Worm (Caenorhabditis elegans) whole organism, L2 larva: ENCODE measurements around the gene Y82E9BR.19.

ENCODE experiments used
- C34F6.9 ChIP-seq: fragments of 150-350 bp; optimal IDR thresholded peaks from 2 replicates; lab custom pipeline; 2014; ENCODE audit warnings: missing biosample characterization, missing genetic modification characterization
- F13H6.1 ChIP-seq: sonication (generic microtip); optimal IDR thresholded peaks from 2 replicates; lab custom pipeline; 2016; ENCODE audit warnings: missing genetic modification characterization, missing compliant biosample characterization
- R02D3.7 ChIP-seq: fragments of 150-350 bp; optimal IDR thresholded peaks from 2 replicates; lab custom pipeline; 2014; ENCODE audit warnings: missing biosample characterization, missing genetic modification characterization
- ZK546.5 ChIP-seq: sonication (generic microtip); optimal IDR thresholded peaks from 2 replicates; lab custom pipeline; 2017; ENCODE audit warnings: missing biosample characterization, missing genetic modification characterization
- aly-2 ChIP-seq: fragments of 150-350 bp; optimal IDR thresholded peaks from 2 replicates; lab custom pipeline; 2014; ENCODE audit warnings: missing biosample characterization, missing genetic modification characterization
- ceh-82 ChIP-seq: fragments of 150-350 bp; optimal IDR thresholded peaks from 2 replicates; lab custom pipeline; 2014; ENCODE audit warnings: missing biosample characterization, missing genetic modification characterization
- dmd-4 ChIP-seq: sonication (generic microtip); optimal IDR thresholded peaks from 2 replicates; lab custom pipeline; 2017; ENCODE audit warnings: missing biosample characterization, missing genetic modification characterization
- egl-27 ChIP-seq: sonication (generic microtip); optimal IDR thresholded peaks from 3 replicates; lab custom pipeline; 2017; ENCODE audit warnings: missing biosample characterization, missing genetic modification reagents, missing genetic modification characterization
- elt-1 ChIP-seq: fragments of 150-350 bp; optimal IDR thresholded peaks from 2 replicates; lab custom pipeline; 2014; ENCODE audit warnings: missing biosample characterization, missing genetic modification characterization
- elt-3 ChIP-seq: sonication (generic microtip); optimal IDR thresholded peaks from 2 replicates; lab custom pipeline; 2017; ENCODE audit warnings: missing biosample characterization, missing genetic modification characterization
- fos-1 ChIP-seq: fragments of 150-350 bp; optimal IDR thresholded peaks from 2 replicates; lab custom pipeline; 2014; ENCODE audit warnings: missing biosample characterization, missing genetic modification characterization
- gmeb-1 ChIP-seq: fragments of 150-350 bp; optimal IDR thresholded peaks from 2 replicates; lab custom pipeline; 2014; ENCODE audit warnings: missing biosample characterization, missing genetic modification characterization
- lin-11 ChIP-seq: fragments of 150-350 bp; sonication (generic microtip); optimal IDR thresholded peaks from 2 replicates; lab custom pipeline; 2014; ENCODE audit warnings: missing biosample characterization, missing genetic modification characterization, inconsistent platforms, mixed read lengths
- lin-13 ChIP-seq: fragments of 150-350 bp; optimal IDR thresholded peaks from 2 replicates; lab custom pipeline; 2014; ENCODE audit warnings: missing biosample characterization, missing genetic modification reagents, missing genetic modification characterization
- lin-39 ChIP-seq: fragments of 150-350 bp; optimal IDR thresholded peaks from 2 replicates; lab custom pipeline; 2014; ENCODE audit warnings: missing biosample characterization, missing genetic modification reagents, missing genetic modification characterization
- lsy-2 ChIP-seq, 2 experiments: fragments of 150-350 bp in 1 of 2; sonication (generic microtip) in 1 of 2; optimal IDR thresholded peaks; 2 replicates each; lab custom pipeline; 2014 to 2017; ENCODE audit warnings: missing biosample characterization in 2 of 2, missing genetic modification characterization in 2 of 2
- mab-5 ChIP-seq: fragments of 150-350 bp; optimal IDR thresholded peaks from 2 replicates; lab custom pipeline; 2014; ENCODE audit warnings: missing biosample characterization, missing genetic modification characterization
- mbf-1 ChIP-seq: sonication (generic microtip); optimal IDR thresholded peaks from 2 replicates; lab custom pipeline; 2017; ENCODE audit warnings: missing biosample characterization, missing genetic modification characterization
- mdl-1 ChIP-seq, 2 experiments: fragments of 150-350 bp in 1 of 2; sonication (generic microtip) in 1 of 2; optimal IDR thresholded peaks; 2 replicates each; lab custom pipeline; 2017; ENCODE audit warnings: missing biosample characterization in 2 of 2, missing genetic modification characterization in 2 of 2
- nhr-10 ChIP-seq: sonication (generic microtip); optimal IDR thresholded peaks from 2 replicates; lab custom pipeline; 2017; ENCODE audit warnings: missing biosample characterization, missing genetic modification characterization
- nhr-11 ChIP-seq: fragments of 150-350 bp; optimal IDR thresholded peaks from 2 replicates; lab custom pipeline; 2014; ENCODE audit warnings: missing biosample characterization, missing genetic modification characterization
- nhr-12 ChIP-seq: fragments of 150-350 bp; optimal IDR thresholded peaks from 2 replicates; lab custom pipeline; 2014; ENCODE audit warnings: missing biosample characterization, missing genetic modification characterization
- nhr-129 ChIP-seq: fragments of 150-350 bp; optimal IDR thresholded peaks from 2 replicates; lab custom pipeline; 2014; ENCODE audit warnings: missing biosample characterization, missing genetic modification characterization
- nhr-21 ChIP-seq: fragments of 150-350 bp; optimal IDR thresholded peaks from 2 replicates; lab custom pipeline; 2014; ENCODE audit warnings: missing biosample characterization, missing genetic modification characterization
- nhr-23 ChIP-seq: fragments of 150-350 bp; optimal IDR thresholded peaks from 2 replicates; lab custom pipeline; 2014; ENCODE audit warnings: missing biosample characterization, missing genetic modification reagents, missing genetic modification characterization
- nhr-237 ChIP-seq: fragments of 150-350 bp; optimal IDR thresholded peaks from 2 replicates; lab custom pipeline; 2014; ENCODE audit warnings: missing biosample characterization, missing genetic modification characterization
- nhr-25 ChIP-seq: fragments of 150-350 bp; sonication (generic microtip); optimal IDR thresholded peaks from 3 replicates; lab custom pipeline; 2014; ENCODE audit warnings: missing biosample characterization, missing genetic modification characterization
- nhr-6 ChIP-seq: fragments of 150-350 bp; optimal IDR thresholded peaks from 2 replicates; lab custom pipeline; 2014; ENCODE audit warnings: missing biosample characterization, missing genetic modification characterization
- nhr-77 ChIP-seq: fragments of 150-350 bp; optimal IDR thresholded peaks from 2 replicates; lab custom pipeline; 2014; ENCODE audit warnings: missing biosample characterization, missing genetic modification characterization
- peb-1 ChIP-seq: fragments of 150-350 bp; optimal IDR thresholded peaks from 2 replicates; lab custom pipeline; 2014; ENCODE audit warnings: missing biosample characterization, missing genetic modification characterization
- sem-4 ChIP-seq: fragments of 150-350 bp; optimal IDR thresholded peaks from 2 replicates; lab custom pipeline; 2014; ENCODE audit warnings: missing biosample characterization, missing genetic modification reagents, missing genetic modification characterization
- skn-1 ChIP-seq: sonication (generic microtip); optimal IDR thresholded peaks from 2 replicates; lab custom pipeline; 2017; ENCODE audit warnings: missing biosample characterization, missing genetic modification characterization
- sma-9 ChIP-seq, 2 experiments: fragments of 150-350 bp in 1 of 2; sonication (generic microtip) in 1 of 2; optimal IDR thresholded peaks; 2 replicates each; lab custom pipeline; 2014 to 2016; ENCODE audit warnings: missing genetic modification characterization in 2 of 2, mild to moderate bottlenecking in 1 of 2, missing biosample characterization in 1 of 2, missing compliant biosample characterization in 1 of 2, missing genetic modification reagents in 1 of 2, moderate library complexity in 1 of 2
- snpc-4 ChIP-seq: fragments of 150-350 bp; optimal IDR thresholded peaks from 2 replicates; lab custom pipeline; 2014; ENCODE audit warnings: missing biosample characterization, missing genetic modification characterization
- unc-39 ChIP-seq: fragments of 150-350 bp; optimal IDR thresholded peaks from 2 replicates; lab custom pipeline; 2014; ENCODE audit warnings: missing biosample characterization, missing genetic modification characterization
- unc-55 ChIP-seq: fragments of 150-350 bp; sonication (generic microtip); optimal IDR thresholded peaks from 3 replicates; lab custom pipeline; 2014; ENCODE audit warnings: missing biosample characterization, missing genetic modification reagents, missing genetic modification characterization
- zag-1 ChIP-seq: fragments of 150-350 bp; optimal IDR thresholded peaks from 2 replicates; lab custom pipeline; 2014; ENCODE audit warnings: missing biosample characterization, missing genetic modification characterization
- ztf-11 ChIP-seq: sonication (generic microtip); optimal IDR thresholded peaks from 2 replicates; lab custom pipeline; 2017; ENCODE audit warnings: missing biosample characterization, missing genetic modification characterization
- ztf-4 ChIP-seq: fragments of 150-350 bp; optimal IDR thresholded peaks from 2 replicates; lab custom pipeline; 2014; ENCODE audit warnings: missing biosample characterization, missing genetic modification characterization

The Y82E9BR.19 gene

DNA sequence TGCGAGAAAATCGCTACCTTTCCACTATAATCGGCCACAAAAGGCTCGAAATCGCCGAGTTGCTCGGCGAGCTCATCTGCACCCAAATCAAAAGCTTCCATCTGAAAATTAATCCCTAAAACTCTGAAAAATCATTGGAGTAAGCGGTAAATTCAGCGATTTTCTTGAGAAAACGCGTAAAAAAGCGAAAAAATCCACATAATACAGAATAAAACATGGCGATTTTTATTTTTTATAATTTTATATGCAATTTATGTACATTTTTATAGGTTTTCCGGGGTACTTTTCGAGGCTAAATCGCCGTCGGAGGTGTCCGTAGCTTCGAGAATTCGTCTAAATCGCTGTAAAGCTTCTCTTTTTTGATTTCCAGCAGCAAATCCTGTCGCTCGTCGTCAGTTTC, at the start of gene Y82E9BR.19:
Gene Y82E9BR.19 (minus strand): TSS at position 101 of the 400 bp plus-strand sequence.
- TF ChIP-seq F13H6.1 (tag; lab: Kevin White, UChicago) (no peak), dmd-4 (tag; lab: Kevin White, UChicago) (no peak), mab-5 (tag; lab: Kevin White, UChicago) (no peak), snpc-4 (tag; lab: Kevin White, UChicago) (no peak), elt-3 (tag; lab: Kevin White, UChicago) (no peak), elt-1 (tag; lab: Kevin White, UChicago) (no peak), R02D3.7 (tag; lab: Kevin White, UChicago) (no peak), peb-1 (tag; lab: Kevin White, UChicago) (no peak), nhr-129 (tag; lab: Kevin White, UChicago) (no peak), fos-1 (no peak), nhr-6 (tag; lab: Kevin White, UChicago) (no peak), lin-13 (no peak)

DNA sequence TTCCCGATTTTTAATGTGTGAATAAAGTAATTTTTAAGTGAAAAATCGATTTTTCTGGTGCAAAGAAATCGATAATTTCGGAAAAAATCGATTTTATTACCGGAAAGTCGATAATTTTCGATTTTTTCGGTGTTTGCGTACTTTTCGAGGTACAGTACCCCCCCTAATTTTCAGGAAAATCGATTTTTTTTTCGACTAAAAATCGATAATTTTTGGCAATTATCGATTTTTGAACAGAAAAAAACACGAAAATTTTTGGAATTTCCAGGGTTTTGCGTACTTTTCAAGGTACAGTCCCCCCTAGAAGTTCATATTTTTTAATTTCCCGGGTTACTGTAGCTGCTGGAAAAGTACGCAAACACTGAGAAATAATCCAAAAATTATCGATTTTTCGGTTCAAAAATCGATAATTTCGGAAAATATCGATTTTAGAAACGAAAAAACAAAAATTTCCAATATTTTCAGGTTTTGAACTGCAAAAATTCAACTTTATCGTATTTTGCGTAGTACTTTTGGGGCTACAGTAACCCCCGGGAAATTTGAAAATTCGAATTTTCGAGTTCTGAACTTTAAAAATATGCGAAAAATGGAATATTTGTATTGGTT, 48.4 kb upstream of the Y82E9BR.19 start:
- TF ChIP-seq nhr-77 (tag; lab: Kevin White, UChicago), result no peak
- no peak for TF ChIP-seq aly-2 (tag; lab: Kevin White, UChicago)
- TF ChIP-seq lin-39 (tag; lab: Kevin White, UChicago), result no peak

DNA sequence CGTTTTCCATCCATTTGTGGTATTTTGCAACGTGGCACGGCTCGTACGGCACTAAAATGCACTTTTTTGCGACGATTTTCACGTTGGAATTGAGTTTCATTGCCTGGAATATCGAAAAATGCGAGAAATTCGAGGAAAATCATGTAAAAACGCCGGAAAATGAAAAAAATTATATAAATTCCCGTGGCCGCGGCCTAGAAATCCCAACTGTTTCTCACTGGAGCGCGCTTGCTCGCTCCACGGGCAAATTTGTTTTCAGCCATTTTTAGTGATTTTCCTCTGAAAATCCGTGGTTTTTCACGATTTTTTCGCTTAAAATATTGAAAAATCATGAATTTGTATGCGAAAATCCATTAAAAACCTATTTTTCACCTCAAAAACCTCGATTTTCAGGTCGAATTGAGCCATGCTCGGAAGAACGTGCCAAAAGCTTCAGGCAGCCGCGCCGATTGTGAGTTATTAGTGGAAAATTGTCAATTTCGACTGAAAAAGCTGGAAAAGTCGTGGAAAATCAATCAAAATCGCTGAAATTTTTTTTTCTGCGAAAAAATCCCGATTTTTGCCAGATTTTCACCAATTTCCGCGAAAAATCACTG, 45.1 kb upstream of the Y82E9BR.19 start, which contains the start of the genes Y67D2.5 and cisd-3.2:
Gene Y67D2.5 (minus strand): TSS at position 145 of the 596 bp plus-strand sequence.
Gene cisd-3.2 (plus strand): TSS at position 394 of the 596 bp plus-strand sequence.
- no peak for TF ChIP-seq ztf-4
- TF ChIP-seq nhr-129 (tag; lab: Kevin White, UChicago), result no peak
- no peak for TF ChIP-seq elt-3 (tag; lab: Kevin White, UChicago)
- no peak for TF ChIP-seq ceh-82
- peak; percentile 40 for TF ChIP-seq unc-55 (GFP tag; lab: Kevin White, UChicago)
- no peak for TF ChIP-seq ztf-11
- no peak for TF ChIP-seq dmd-4 (tag; lab: Kevin White, UChicago)
- peak; percentile 30 for TF ChIP-seq C34F6.9 (tag; lab: Kevin White, UChicago)
- TF ChIP-seq egl-27, result no peak
- TF ChIP-seq elt-1 (tag; lab: Kevin White, UChicago), result no peak
- peak; percentile 44 for TF ChIP-seq lin-13
- peak; percentile 23 for TF ChIP-seq F13H6.1 (tag; lab: Kevin White, UChicago)
- TF ChIP-seq nhr-6 (tag; lab: Kevin White, UChicago), result no peak
- TF ChIP-seq ZK546.5 (tag; lab: Kevin White, UChicago), result no peak
- no peak for TF ChIP-seq nhr-25
- TF ChIP-seq gmeb-1, result peak; percentile 43
- peak in 1 of 2 experiments; percentile 37 for TF ChIP-seq lsy-2 (tag; optimal IDR thresholded peaks at IDR 0.05; lab: Kevin White, UChicago)

DNA sequence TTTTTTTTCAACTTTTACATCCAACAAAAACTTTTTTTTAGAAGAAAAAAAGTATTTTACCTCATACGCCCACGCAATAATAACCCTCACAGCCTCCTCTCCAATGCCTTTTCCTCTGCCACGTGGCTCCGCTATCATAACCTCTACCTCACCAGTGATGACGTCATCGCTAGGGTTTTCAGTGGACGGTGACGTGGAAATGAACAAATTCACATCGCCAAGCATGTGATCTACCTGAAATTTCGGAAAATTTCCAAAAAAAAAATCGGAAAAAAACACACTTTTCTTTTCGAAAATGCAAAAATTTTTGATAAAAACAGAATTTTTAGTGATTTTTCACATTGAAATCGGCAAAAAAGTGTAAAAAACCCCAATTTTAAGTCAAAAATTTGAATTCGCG, 44.2 kb upstream of the Y82E9BR.19 start:
- TF ChIP-seq gmeb-1 (no peak), lin-11 (no peak), unc-55 (GFP tag; lab: Kevin White, UChicago) (no peak), mbf-1 (tag; lab: Kevin White, UChicago) (no peak), dmd-4 (tag; lab: Kevin White, UChicago) (no peak), ztf-4 (no peak)

DNA sequence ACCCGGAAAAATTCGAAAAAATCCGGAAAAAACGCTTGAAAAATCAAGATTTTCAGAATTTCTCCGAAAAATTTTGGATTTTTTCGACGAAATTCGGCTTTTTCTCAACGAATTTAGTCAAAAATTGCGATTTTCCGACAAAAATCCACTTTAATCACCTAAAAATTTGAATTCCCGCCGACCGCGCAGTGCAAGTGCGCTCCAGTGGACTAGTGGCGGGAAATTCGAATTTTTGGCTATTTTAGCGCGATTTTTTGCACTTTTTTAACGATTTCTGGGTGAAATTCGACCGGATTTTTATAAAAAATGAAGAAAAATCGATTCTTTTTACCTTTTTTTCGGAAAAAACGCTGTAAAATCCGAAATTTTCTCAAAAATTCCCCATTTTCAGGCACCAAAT, 39.3 kb upstream of the Y82E9BR.19 start:
- no peak for TF ChIP-seq R02D3.7 (tag; lab: Kevin White, UChicago)
- no peak for TF ChIP-seq nhr-25
- no peak for TF ChIP-seq mab-5 (tag; lab: Kevin White, UChicago)
- no peak for TF ChIP-seq lin-39 (tag; lab: Kevin White, UChicago)
- no peak for TF ChIP-seq nhr-23
- TF ChIP-seq ztf-4, result no peak
- no peak for TF ChIP-seq gmeb-1
- no peak for TF ChIP-seq sma-9 (GFP tag; optimal IDR thresholded peaks at IDR 0.05; lab: Kevin White, UChicago)
- TF ChIP-seq sma-9 (tag; optimal IDR thresholded peaks at IDR 0.05; lab: Kevin White, UChicago), result no peak
- TF ChIP-seq sem-4 (tag; lab: Kevin White, UChicago), result no peak
- no peak for TF ChIP-seq fos-1
- no peak for TF ChIP-seq elt-3 (tag; lab: Kevin White, UChicago)

DNA sequence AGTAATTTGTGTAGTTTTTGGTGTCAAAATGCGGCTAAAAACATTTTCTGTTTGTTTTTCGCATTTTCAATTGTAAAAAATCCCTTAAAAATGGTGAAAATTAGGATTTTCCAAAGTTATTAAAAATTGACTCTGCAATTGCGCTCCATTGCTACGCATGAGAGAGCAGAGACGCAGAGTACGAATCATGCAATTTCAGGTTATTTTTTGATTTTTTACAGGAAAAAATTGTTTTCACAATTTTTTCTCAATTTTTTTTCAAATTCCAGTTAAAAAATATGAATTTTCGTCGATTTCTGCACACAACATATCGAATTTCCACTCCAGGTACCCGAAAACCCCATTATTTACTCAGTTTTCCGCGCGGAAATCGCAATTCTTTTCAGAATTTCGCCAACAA, 38.5 kb upstream of the Y82E9BR.19 start, which contains the start of gene mtg-1:
Gene mtg-1 (plus strand): TSS at position 160 of the 400 bp plus-strand sequence.
- no peak for TF ChIP-seq elt-3 (tag; lab: Kevin White, UChicago)
- peak; percentile 64 for TF ChIP-seq unc-55 (GFP tag; lab: Kevin White, UChicago)
- TF ChIP-seq gmeb-1, result peak; percentile 42
- TF ChIP-seq aly-2 (tag; lab: Kevin White, UChicago), result no peak
- no peak for TF ChIP-seq zag-1 (tag; lab: Kevin White, UChicago)
- no peak for TF ChIP-seq nhr-21 (tag; lab: Kevin White, UChicago)
- no peak for TF ChIP-seq F13H6.1 (tag; lab: Kevin White, UChicago)
- no peak for TF ChIP-seq lin-39 (tag; lab: Kevin White, UChicago)
- TF ChIP-seq mbf-1 (tag; lab: Kevin White, UChicago), result no peak
- TF ChIP-seq nhr-237 (tag; lab: Kevin White, UChicago), result no peak
- TF ChIP-seq mdl-1 (tag; optimal IDR thresholded peaks at IDR 0.05; lab: Kevin White, UChicago), result no peak
- TF ChIP-seq ceh-82, result no peak
- no peak for TF ChIP-seq mab-5 (tag; lab: Kevin White, UChicago)
- no peak for TF ChIP-seq ztf-11
- TF ChIP-seq nhr-23, result no peak
- no peak for TF ChIP-seq elt-1 (tag; lab: Kevin White, UChicago)
- peak in 1 of 2 experiments; percentile 50 for TF ChIP-seq lsy-2 (tag; optimal IDR thresholded peaks at IDR 0.05; lab: Kevin White, UChicago)
- no peak for TF ChIP-seq nhr-12 (tag; lab: Kevin White, UChicago)
- no peak for TF ChIP-seq nhr-11
- no peak for TF ChIP-seq unc-39 (tag; lab: Kevin White, UChicago)
- TF ChIP-seq skn-1, result no peak
- no peak for TF ChIP-seq nhr-10 (tag; lab: Kevin White, UChicago)
- TF ChIP-seq nhr-129 (tag; lab: Kevin White, UChicago), result peak; percentile 8
